Worm (Caenorhabditis elegans): ENCODE results near the gene C12D5.4.

- no peak for TF ChIP-seq unc-3 (GFP tag; conservative IDR thresholded peaks at IDR 0.05)
- TF ChIP-seq unc-3 (tag; optimal IDR thresholded peaks at IDR 0.05): no peak
- no peak for TF ChIP-seq hlh-6 (tag; optimal IDR thresholded peaks at IDR 0.05)
- TF ChIP-seq ceh-19 (GFP tag; optimal IDR thresholded peaks at IDR 0.05): no peak
- no peak for TF ChIP-seq K09A11.1 (tag; optimal IDR thresholded peaks at IDR 0.05; ENCODE audit: insufficient read depth)
- TF ChIP-seq fax-1 (tag; optimal IDR thresholded peaks at IDR 0.05): no peak
- no peak for TF ChIP-seq rnt-1 (tag; optimal IDR thresholded peaks at IDR 0.05)
- no peak for TF ChIP-seq nfya-1 (tag; optimal IDR thresholded peaks at IDR 0.05)
- TF ChIP-seq dve-1 (tag; optimal IDR thresholded peaks at IDR 0.05): no peak
- TF ChIP-seq ama-1 (optimal IDR thresholded peaks at IDR 0.05): no peak
- TF ChIP-seq C38D4.7 (GFP tag; optimal IDR thresholded peaks at IDR 0.05): no peak
- TF ChIP-seq nhr-11 (tag; optimal IDR thresholded peaks at IDR 0.05): no peak
Measured at ce11 chrV:7651757-7652156, 20.6 kb upstream of the C12D5.4 start, which contains the start of gene srh-234.
